Fruit fly (Drosophila melanogaster) whole organism, adult: Measurements from ENCODE around the gene CG18302.

ENCODE experiments used
- CG11617 ChIP-seq: fragments of 200-800 bp; sonication (Bioruptor generic); optimal IDR thresholded peaks from 2 replicates; lab custom pipeline; 2017; ENCODE audit warnings: mild to moderate bottlenecking, missing biosample characterization, missing genetic modification reagents, missing genetic modification characterization
- CG12768 ChIP-seq: fragments of 200-800 bp; sonication (Bioruptor generic); optimal IDR thresholded peaks from 2 replicates; lab custom pipeline; 2017; ENCODE audit warnings: missing biosample characterization, missing genetic modification characterization, mild to moderate bottlenecking, moderate library complexity, missing genetic modification reagents
- CG14711 ChIP-seq: fragments of 200-800 bp; sonication (Bioruptor generic); optimal IDR thresholded peaks from 2 replicates; lab custom pipeline; 2018; ENCODE audit warnings: missing biosample characterization, mild to moderate bottlenecking, missing genetic modification characterization, moderate library complexity
- CG1620 ChIP-seq: fragments of 200-800 bp; sonication (Bioruptor generic); optimal IDR thresholded peaks from 2 replicates; lab custom pipeline; 2016; ENCODE audit warnings: missing biosample characterization, missing genetic modification characterization
- CG33017 ChIP-seq: fragments of 200-800 bp; sonication (Bioruptor generic); optimal IDR thresholded peaks from 2 replicates; lab custom pipeline; 2018; ENCODE audit warnings: missing biosample characterization, mild to moderate bottlenecking, missing genetic modification characterization, moderate library complexity
- CG5204 ChIP-seq: fragments of 200-800 bp; sonication (Bioruptor generic); optimal IDR thresholded peaks from 2 replicates; lab custom pipeline; 2016; ENCODE audit warnings: missing biosample characterization, missing genetic modification characterization
- CG7045 ChIP-seq: fragments of 200-800 bp; sonication (Bioruptor generic); optimal IDR thresholded peaks from 2 replicates; lab custom pipeline; 2017; ENCODE audit warnings: missing biosample characterization, mild to moderate bottlenecking, missing genetic modification characterization
- CG7101 ChIP-seq: fragments of 200-800 bp; sonication (Bioruptor generic); optimal IDR thresholded peaks from 2 replicates; lab custom pipeline; 2018; ENCODE audit warnings: missing biosample characterization, mild to moderate bottlenecking, missing genetic modification characterization, moderate library complexity
- Clk ChIP-seq: fragments of 200-800 bp; sonication (Bioruptor generic); optimal IDR thresholded peaks from 2 replicates; lab custom pipeline; 2017; ENCODE audit warnings: missing biosample characterization, missing genetic modification characterization
- Crg-1 ChIP-seq: fragments of 200-800 bp; sonication (Bioruptor generic); optimal IDR thresholded peaks from 2 replicates; lab custom pipeline; 2016; ENCODE audit warnings: missing biosample characterization, missing genetic modification characterization
- Hr96 ChIP-seq: fragments of 200-800 bp; sonication (Bioruptor generic); optimal IDR thresholded peaks from 2 replicates; lab custom pipeline; 2016; ENCODE audit warnings: missing biosample characterization, missing genetic modification characterization
- Mnt ChIP-seq: fragments of 200-800 bp; sonication (Bioruptor generic); optimal IDR thresholded peaks from 2 replicates; lab custom pipeline; 2016; ENCODE audit warnings: missing biosample characterization, mild to moderate bottlenecking, missing genetic modification characterization
- bab1 ChIP-seq: fragments of 200-800 bp; sonication (Bioruptor generic); optimal IDR thresholded peaks from 3 replicates; lab custom pipeline; 2019; ENCODE audit warnings: missing biosample characterization, mild to moderate bottlenecking, missing genetic modification characterization, moderate library complexity
- cic ChIP-seq: fragments of 200-800 bp; sonication (Bioruptor generic); optimal IDR thresholded peaks from 2 replicates; lab custom pipeline; 2017; ENCODE audit warnings: missing biosample characterization, mild to moderate bottlenecking, missing genetic modification characterization, moderate library complexity
- cnc ChIP-seq, 2 experiments: fragments of >200 bp; optimal IDR thresholded peaks; 2 replicates each; lab custom pipeline; 2017
- kay ChIP-seq: fragments of 200-800 bp; sonication (Bioruptor generic); peaks from one replicate; lab custom pipeline; 2016; ENCODE audit warnings: missing biosample characterization, missing genetic modification characterization, borderline replicate concordance
- ovo ChIP-seq: fragments of 200-800 bp; sonication (Bioruptor generic); optimal IDR thresholded peaks from 2 replicates; lab custom pipeline; 2016; ENCODE audit warnings: missing biosample characterization, missing genetic modification characterization
- pad ChIP-seq: fragments of 200-800 bp; sonication (Bioruptor generic); optimal IDR thresholded peaks from 3 replicates; lab custom pipeline; 2017; ENCODE audit warnings: missing biosample characterization, missing genetic modification characterization, mild to moderate bottlenecking, moderate library complexity, missing genetic modification reagents
- tj ChIP-seq: fragments of 200-800 bp; sonication (Bioruptor generic); optimal IDR thresholded peaks from 3 replicates; lab custom pipeline; 2017; ENCODE audit warnings: missing biosample characterization, mild to moderate bottlenecking, missing genetic modification characterization, moderate library complexity
- toe ChIP-seq: fragments of 200-800 bp; sonication (Bioruptor generic); optimal IDR thresholded peaks from 2 replicates; lab custom pipeline; 2016; ENCODE audit warnings: missing biosample characterization, missing genetic modification characterization

CG18302 gene

dm6 chr2L:10548814-10549423 lies 14.8 kb downstream of the CG18302 start:
- TF ChIP-seq pad (GFP tag; lab: Kevin White, UChicago), result no peak
- no peak for TF ChIP-seq Mnt (GFP tag; lab: Kevin White, UChicago)
- TF ChIP-seq bab1 (GFP tag; lab: Kevin White, UChicago), result no peak
- no peak for TF ChIP-seq CG33017 (tag; lab: Kevin White, UChicago)
- no peak for TF ChIP-seq CG7101 (tag; lab: Kevin White, UChicago)
- TF ChIP-seq Clk (GFP tag; lab: Kevin White, UChicago), result no peak
- no peak for TF ChIP-seq CG11617 (GFP tag; lab: Kevin White, UChicago)
- TF ChIP-seq CG12768, result no peak
- TF ChIP-seq Hr96 (GFP tag; lab: Kevin White, UChicago), result no peak
- no peak for TF ChIP-seq CG5204 (GFP tag; lab: Kevin White, UChicago)
- no peak for TF ChIP-seq cnc (optimal IDR thresholded peaks at IDR 0.05; lab: Kevin White, UChicago)
- no peak for TF ChIP-seq Crg-1 (GFP tag; lab: Kevin White, UChicago)

- TF ChIP-seq cnc (optimal IDR thresholded peaks at IDR 0.05; lab: Kevin White, UChicago) (no peak), CG12768 (no peak), CG7101 (tag; lab: Kevin White, UChicago) (peak; percentile 53), Crg-1 (GFP tag; lab: Kevin White, UChicago) (peak; percentile 36), cic (peak; percentile 75), pad (GFP tag; lab: Kevin White, UChicago) (no peak), kay (GFP tag; lab: Kevin White, UChicago) (peak; percentile 12)
These were observed 18.7 kb downstream of the CG18302 start for dm6 chr2L:10552807-10553206.

- no peak for TF ChIP-seq Hr96 (GFP tag; lab: Kevin White, UChicago)
These were observed 19.6 kb downstream of the CG18302 start for dm6 chr2L:10553692-10554091.

- TF ChIP-seq CG7101 (tag; lab: Kevin White, UChicago), result no peak
- TF ChIP-seq CG33017 (tag; lab: Kevin White, UChicago), result no peak
- no peak for TF ChIP-seq CG1620 (GFP tag; lab: Kevin White, UChicago)
- no peak for TF ChIP-seq cic
- no peak for TF ChIP-seq pad (GFP tag; lab: Kevin White, UChicago)
- no peak for TF ChIP-seq CG5204 (GFP tag; lab: Kevin White, UChicago)
- no peak for TF ChIP-seq CG12768
- TF ChIP-seq CG7045, result no peak
These were observed 20.6 kb downstream of the CG18302 start for dm6 chr2L:10554676-10555075.

dm6 chr2L:10555269-10555668 lies 21.1 kb downstream of the CG18302 start:
- TF ChIP-seq pad (GFP tag; lab: Kevin White, UChicago) (no peak), CG14711 (no peak), Hr96 (GFP tag; lab: Kevin White, UChicago) (no peak), Mnt (GFP tag; lab: Kevin White, UChicago) (no peak), kay (GFP tag; lab: Kevin White, UChicago) (no peak), CG33017 (tag; lab: Kevin White, UChicago) (no peak), CG1620 (GFP tag; lab: Kevin White, UChicago) (no peak), CG5204 (GFP tag; lab: Kevin White, UChicago) (no peak), toe (GFP tag; lab: Kevin White, UChicago) (no peak), CG7045 (no peak), cnc (optimal IDR thresholded peaks at IDR 0.05; lab: Kevin White, UChicago) (no peak), tj (GFP tag; lab: Kevin White, UChicago) (no peak), Clk (GFP tag; lab: Kevin White, UChicago) (no peak), cic (no peak), bab1 (GFP tag; lab: Kevin White, UChicago) (no peak), CG12768 (no peak), Crg-1 (GFP tag; lab: Kevin White, UChicago) (no peak), CG7101 (tag; lab: Kevin White, UChicago) (no peak), CG11617 (GFP tag; lab: Kevin White, UChicago) (no peak), ovo (no peak)

- no peak for TF ChIP-seq Hr96 (GFP tag; lab: Kevin White, UChicago)
- no peak for TF ChIP-seq CG7045
- no peak for TF ChIP-seq CG7101 (tag; lab: Kevin White, UChicago)
These were observed 31.6 kb downstream of the CG18302 start for dm6 chr2L:10565674-10566073.

- TF ChIP-seq CG33017 (tag; lab: Kevin White, UChicago), result no peak
- TF ChIP-seq ovo, result no peak
- TF ChIP-seq Clk (GFP tag; lab: Kevin White, UChicago), result no peak
- TF ChIP-seq CG7101 (tag; lab: Kevin White, UChicago), result no peak
- no peak for TF ChIP-seq cic
These were observed 32.8 kb downstream of the CG18302 start, which contains the start of gene CG6138 for dm6 chr2L:10566955-10567354. CG6138 (plus strand) TSS chr2L:10567255.
